Fruit fly (Drosophila melanogaster) whole organism, embryonic: ENCODE data around the gene Rpn2.

Experiments used
- CG10959 ChIP-seq: fragments of 200-800 bp; sonication (Bioruptor generic); IDR thresholded peaks from 2 replicates; pipeline ENCODE4 v1.3.6; 2022; ENCODE audit warnings: missing biosample characterization, missing genetic modification characterization
- CG10979 ChIP-seq: fragments of 200-800 bp; sonication (Bioruptor generic); optimal IDR thresholded peaks from 2 replicates; lab custom pipeline; 2018; ENCODE audit warnings: missing biosample characterization, mild to moderate bottlenecking, missing genetic modification characterization, moderate library complexity
- CG11560 ChIP-seq: fragments of 200-800 bp; sonication (Bioruptor generic); IDR thresholded peaks from 3 replicates; pipeline ENCODE4 v1.3.6; 2022; ENCODE audit warnings: missing biosample characterization, missing genetic modification characterization
- CG14441 ChIP-seq: fragments of 200-800 bp; sonication (Bioruptor generic); IDR thresholded peaks from 2 replicates; pipeline ENCODE4 v1.3.6; 2022; ENCODE audit warnings: missing biosample characterization, missing genetic modification characterization
- CG14710 ChIP-seq: fragments of 200-800 bp; sonication (Bioruptor generic); optimal IDR thresholded peaks from 3 replicates; lab custom pipeline; 2019; ENCODE audit warnings: missing biosample characterization, mild to moderate bottlenecking, missing genetic modification characterization, moderate library complexity
- CG15011 ChIP-seq: fragments of 200-800 bp; sonication (Bioruptor generic); optimal IDR thresholded peaks from 3 replicates; lab custom pipeline; 2018; ENCODE audit warnings: missing biosample characterization, mild to moderate bottlenecking, missing genetic modification characterization
- CG1529 ChIP-seq: fragments of 200-800 bp; sonication (Bioruptor generic); optimal IDR thresholded peaks from 3 replicates; lab custom pipeline; 2018; ENCODE audit warnings: missing biosample characterization, missing genetic modification characterization
- CG15514 ChIP-seq: fragments of 200-800 bp; sonication (Bioruptor generic); optimal IDR thresholded peaks from 3 replicates; lab custom pipeline; 2017; ENCODE audit warnings: missing biosample characterization, missing genetic modification characterization, mild to moderate bottlenecking, moderate library complexity, missing genetic modification reagents
- CG16813 ChIP-seq: fragments of 200-800 bp; sonication (Bioruptor generic); IDR thresholded peaks from 3 replicates; pipeline ENCODE4 v1.3.6; 2022; ENCODE audit warnings: missing biosample characterization, missing genetic modification characterization; ENCODE audit not compliant: partially characterized antibody
- CG30403 ChIP-seq: fragments of 200-800 bp; sonication (Bioruptor generic); optimal IDR thresholded peaks from 3 replicates; lab custom pipeline; 2016; ENCODE audit warnings: missing biosample characterization, missing genetic modification characterization
- CG31224 ChIP-seq: fragments of 200-800 bp; sonication (Bioruptor generic); IDR thresholded peaks from 2 replicates; pipeline ENCODE4 v1.3.6; 2022; ENCODE audit warnings: missing biosample characterization, missing genetic modification characterization
- CG3407 ChIP-seq: fragments of 200-800 bp; sonication (Bioruptor generic); optimal IDR thresholded peaks from 2 replicates; lab custom pipeline; 2018; ENCODE audit warnings: missing biosample characterization, mild to moderate bottlenecking, missing genetic modification characterization
- CG4282 ChIP-seq: fragments of 200-800 bp; sonication (Bioruptor generic); optimal IDR thresholded peaks from 2 replicates; lab custom pipeline; 2016; ENCODE audit warnings: missing biosample characterization, missing genetic modification characterization
- CG7271 ChIP-seq: fragments of 200-800 bp; sonication (Bioruptor generic); optimal IDR thresholded peaks from 2 replicates; lab custom pipeline; 2018; ENCODE audit warnings: missing biosample characterization, mild to moderate bottlenecking, missing genetic modification characterization, moderate library complexity
- CG7839 ChIP-seq: fragments of 200-800 bp; sonication (Bioruptor generic); optimal IDR thresholded peaks from 3 replicates; lab custom pipeline; 2018; ENCODE audit warnings: missing biosample characterization, mild to moderate bottlenecking, missing genetic modification characterization, moderate library complexity
- CG7987 ChIP-seq: fragments of 200-800 bp; sonication (Bioruptor generic); optimal IDR thresholded peaks from 2 replicates; lab custom pipeline; 2018; ENCODE audit warnings: missing biosample characterization, mild to moderate bottlenecking, missing genetic modification characterization, moderate library complexity
- Camta ChIP-seq: fragments of 200-800 bp; sonication (Bioruptor generic); optimal IDR thresholded peaks from 2 replicates; lab custom pipeline; 2016; ENCODE audit warnings: missing biosample characterization, missing genetic modification characterization
- D19A ChIP-seq: fragments of 200-800 bp; optimal IDR thresholded peaks from 3 replicates; lab custom pipeline; 2019; ENCODE audit warnings: missing biosample characterization, mild to moderate bottlenecking, missing genetic modification characterization, moderate library complexity
- Dll ChIP-seq: fragments of 200-800 bp; sonication (Bioruptor generic); IDR thresholded peaks from 4 replicates; pipeline ENCODE4 v1.3.6; 2022; ENCODE audit warnings: missing biosample characterization, missing genetic modification characterization; ENCODE audit not compliant: partially characterized antibody
- Dp ChIP-seq: fragments of 200-800 bp; sonication (Bioruptor generic); optimal IDR thresholded peaks from 2 replicates; lab custom pipeline; 2018; ENCODE audit warnings: missing biosample characterization, mild to moderate bottlenecking, missing genetic modification characterization, moderate library complexity
- HmgZ ChIP-seq: fragments of 200-800 bp; sonication (Bioruptor generic); optimal IDR thresholded peaks from 2 replicates; lab custom pipeline; 2018; ENCODE audit warnings: missing biosample characterization, mild to moderate bottlenecking, missing genetic modification characterization
- Hr78 ChIP-seq, 2 experiments: fragments of 200-800 bp in 1 of 2; fragments of >200 bp in 1 of 2; sonication (Bioruptor generic) in 1 of 2; optimal IDR thresholded peaks; 2 replicates each; lab custom pipeline; 2017 to 2019; ENCODE audit warnings: missing biosample characterization in 2 of 2, missing genetic modification characterization in 2 of 2, mild to moderate bottlenecking in 1 of 2, moderate library complexity in 1 of 2
- Jarid2 ChIP-seq: fragments of 200-800 bp; sonication (Bioruptor generic); optimal IDR thresholded peaks from 3 replicates; lab custom pipeline; 2017; ENCODE audit warnings: mild to moderate bottlenecking, missing biosample characterization, missing genetic modification reagents, missing genetic modification characterization
- MBD-R2 ChIP-seq: fragments of 200-800 bp; sonication (Bioruptor generic); IDR thresholded peaks from 2 replicates; pipeline ENCODE4 v1.3.6; 2022; ENCODE audit warnings: missing biosample characterization, missing genetic modification characterization
- Poxn ChIP-seq: fragments of 200-800 bp; sonication (Bioruptor generic); IDR thresholded peaks from 2 replicates; pipeline ENCODE4 v1.3.6; 2022; ENCODE audit warnings: missing biosample characterization, missing genetic modification characterization
- Side ChIP-seq: fragments of 200-800 bp; sonication (Bioruptor generic); optimal IDR thresholded peaks from 2 replicates; lab custom pipeline; 2016; ENCODE audit warnings: missing biosample characterization, missing genetic modification characterization
- Stat92E ChIP-seq, 3 experiments: fragments of >200 bp in 2 of 3; fragments of 200-800 bp in 1 of 3; sonication (Bioruptor generic) in 1 of 3; optimal IDR thresholded peaks; 2 replicates each; lab custom pipeline; 2017 to 2019; ENCODE audit warnings: missing biosample characterization in 3 of 3, missing genetic modification characterization in 3 of 3, mild to moderate bottlenecking in 1 of 3, moderate library complexity in 1 of 3
- Xbp1 ChIP-seq: fragments of 200-800 bp; sonication (Bioruptor generic); optimal IDR thresholded peaks from 3 replicates; lab custom pipeline; 2016; ENCODE audit warnings: missing biosample characterization, mild to moderate bottlenecking, missing genetic modification characterization
- ab ChIP-seq: fragments of 200-800 bp; sonication (Bioruptor generic); optimal IDR thresholded peaks from 2 replicates; lab custom pipeline; 2016; ENCODE audit warnings: missing biosample characterization, missing genetic modification characterization
- bcd ChIP-seq: fragments of 200-800 bp; sonication (Bioruptor generic); optimal IDR thresholded peaks from 2 replicates; lab custom pipeline; 2017; ENCODE audit warnings: missing biosample characterization, mild to moderate bottlenecking, missing genetic modification characterization
- chn ChIP-seq: fragments of 200-800 bp; sonication (Bioruptor generic); optimal IDR thresholded peaks from 2 replicates; lab custom pipeline; 2016; ENCODE audit warnings: missing biosample characterization, missing genetic modification characterization
- ci ChIP-seq: fragments of 200-800 bp; sonication (Bioruptor generic); IDR thresholded peaks from 3 replicates; pipeline ENCODE4 v1.3.6; 2022; ENCODE audit warnings: missing biosample characterization, missing genetic modification characterization
- dati ChIP-seq: fragments of 200-800 bp; sonication (Bioruptor generic); IDR thresholded peaks from 2 replicates; pipeline ENCODE4 v1.3.6; 2022; ENCODE audit warnings: missing biosample characterization, missing genetic modification characterization
- her ChIP-seq: fragments of 200-800 bp; sonication (Bioruptor generic); optimal IDR thresholded peaks from 2 replicates; lab custom pipeline; 2016; ENCODE audit warnings: missing biosample characterization, missing genetic modification characterization
- hkb ChIP-seq, 2 experiments: fragments of 200-800 bp in 1 of 2; fragments of >200 bp in 1 of 2; sonication (Bioruptor generic) in 1 of 2; IDR thresholded peaks in 1 of 2; optimal IDR thresholded peaks in 1 of 2; 2 replicates each; pipeline versions ENCODE4 v1.3.6 to Lab custom; 2017 to 2022; ENCODE audit warnings: missing biosample characterization in 1 of 2, missing genetic modification characterization in 1 of 2
- inv ChIP-seq: fragments of 200-800 bp; sonication (Bioruptor generic); IDR thresholded peaks from 2 replicates; pipeline ENCODE4 v1.3.6; 2022; ENCODE audit warnings: missing biosample characterization, missing genetic modification characterization; ENCODE audit not compliant: partially characterized antibody
- jumu ChIP-seq: fragments of 200-800 bp; sonication (Bioruptor generic); optimal IDR thresholded peaks from 3 replicates; lab custom pipeline; 2016; ENCODE audit warnings: missing biosample characterization, missing genetic modification characterization
- nmo ChIP-seq: fragments of 200-800 bp; sonication (Bioruptor generic); optimal IDR thresholded peaks from 2 replicates; lab custom pipeline; 2018; ENCODE audit warnings: missing biosample characterization, mild to moderate bottlenecking, missing genetic modification characterization, moderate library complexity
- p53 ChIP-seq: fragments of 200-800 bp; sonication (Bioruptor generic); optimal IDR thresholded peaks from 2 replicates; lab custom pipeline; 2016; ENCODE audit warnings: missing biosample characterization, missing genetic modification characterization
- rib ChIP-seq: fragments of 200-800 bp; sonication (Bioruptor generic); IDR thresholded peaks from 2 replicates; pipeline ENCODE4 v1.3.6; 2022; ENCODE audit warnings: missing biosample characterization, missing genetic modification characterization
- shn ChIP-seq: fragments of 200-800 bp; sonication (Bioruptor generic); optimal IDR thresholded peaks from 3 replicates; lab custom pipeline; 2016; ENCODE audit warnings: missing biosample characterization, missing genetic modification characterization
- sna ChIP-seq: fragments of 200-800 bp; sonication (Bioruptor generic); IDR thresholded peaks from 2 replicates; pipeline ENCODE4 v1.3.6; 2022; ENCODE audit warnings: missing biosample characterization, missing genetic modification characterization; ENCODE audit not compliant: partially characterized antibody
- so ChIP-seq: fragments of 200-800 bp; sonication (Bioruptor generic); IDR thresholded peaks from 3 replicates; pipeline ENCODE4 v1.3.6; 2022; ENCODE audit warnings: missing biosample characterization, missing genetic modification characterization
- tgo ChIP-seq: fragments of 200-800 bp; sonication (Bioruptor generic); IDR thresholded peaks from 3 replicates; pipeline ENCODE4 v1.3.6; 2022; ENCODE audit warnings: missing biosample characterization, missing genetic modification characterization
- tna ChIP-seq: fragments of 200-800 bp; sonication (Bioruptor generic); IDR thresholded peaks from 2 replicates; pipeline ENCODE4 v1.3.6; 2022; ENCODE audit warnings: missing biosample characterization, missing genetic modification characterization; ENCODE audit not compliant: partially characterized antibody
- twi ChIP-seq: fragments of 200-800 bp; optimal IDR thresholded peaks from 2 replicates; lab custom pipeline; 2019; ENCODE audit warnings: missing biosample characterization, mild to moderate bottlenecking, missing genetic modification characterization, moderate library complexity
- unc-4 ChIP-seq: fragments of 200-800 bp; sonication (Bioruptor generic); IDR thresholded peaks from 2 replicates; pipeline ENCODE4 v1.3.6; 2022; ENCODE audit warnings: missing biosample characterization, missing genetic modification characterization; ENCODE audit not compliant: partially characterized antibody

Gene Rpn2

DNA sequence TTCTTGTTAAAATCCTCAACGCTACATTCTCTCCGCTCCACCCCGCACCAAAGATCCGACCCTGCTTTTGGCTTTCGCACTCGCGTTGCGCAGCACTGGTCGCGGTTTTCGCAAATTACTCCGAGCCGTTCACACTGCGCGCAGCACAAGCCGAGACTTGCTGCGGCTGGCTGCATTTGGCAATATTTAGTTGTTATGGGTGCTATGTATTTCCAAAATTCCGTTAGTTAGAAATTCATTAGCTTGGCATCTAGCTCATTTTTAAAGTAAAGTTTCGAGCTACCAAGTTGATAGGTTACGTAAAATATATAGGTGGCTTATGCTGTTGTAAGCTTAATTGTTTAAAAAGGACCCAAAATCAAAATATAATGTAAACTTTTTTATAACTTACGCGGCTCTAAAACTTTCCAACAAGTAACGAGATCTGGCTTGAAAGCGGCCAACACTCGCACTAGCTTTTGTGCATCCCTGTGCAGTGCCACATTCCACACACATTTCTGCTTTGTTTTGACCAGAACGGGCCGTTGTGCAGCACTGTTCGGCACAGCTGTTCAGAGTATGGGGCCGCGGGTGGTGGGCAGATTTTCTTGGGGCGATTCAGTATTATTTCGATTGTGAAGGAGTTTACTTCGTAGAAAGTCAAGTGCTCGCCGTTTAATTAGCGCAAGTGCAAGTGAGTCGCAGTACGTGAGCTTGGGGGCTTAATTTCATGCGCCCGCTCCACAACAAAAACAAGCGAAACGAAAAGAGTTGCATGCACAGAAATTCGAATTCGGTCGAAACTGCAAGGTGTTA lies 30.3 kb upstream of the Rpn2 start, which contains the start of the genes yem and Ctl2 (continued):
- TF ChIP-seq Camta (GFP tag; lab: Kevin White, UChicago) (peak; percentile 80), CG1529 (GFP tag; lab: Kevin White, UChicago) (peak; percentile 37), CG15514 (peak; percentile 38), Stat92E (GFP tag; optimal IDR thresholded peaks at IDR 0.05; lab: Kevin White, UChicago) (no peak), CG11560 (tag; lab: Robert Waterston, UW) (peak; percentile 32; the same call in 1 of the 3 replicates), Dll (GFP tag; lab: Robert Waterston, UW) (no peak), CG7271 (tag; lab: Kevin White, UChicago) (no peak), Poxn (GFP tag; lab: Robert Waterston, UW) (no peak), Hr78 (GFP tag; optimal IDR thresholded peaks at IDR 0.05; lab: Kevin White, UChicago) (no peak), jumu (GFP tag; lab: Kevin White, UChicago) (peak; percentile 80), CG16813 (peak; percentile 7; the same call in 1 of the 3 replicates), CG10959 (GFP tag; lab: Robert Waterston, UW) (peak; percentile 22; the same call in 1 of the 2 replicates), inv (GFP tag; lab: Robert Waterston, UW) (peak; percentile 19; the same call in 1 of the 2 replicates), HmgZ (peak; percentile 65), bcd (peak; percentile 76), CG4282 (GFP tag; lab: Kevin White, UChicago) (peak; percentile 55), so (GFP tag; lab: Robert Waterston, UW) (peak; percentile 38; the same call in 1 of the 3 replicates), nmo (GFP tag; lab: Kevin White, UChicago) (peak; percentile 83), ci (GFP tag; lab: Robert Waterston, UW) (peak; percentile 68), Xbp1 (peak; percentile 84), ab (GFP tag; lab: Kevin White, UChicago) (peak; percentile 58), CG7987 (GFP tag; lab: Kevin White, UChicago) (peak; percentile 38), rib (GFP tag; lab: Robert Waterston, UW) (peak; percentile 87), CG31224 (no peak; the same call in none of the 2 replicates), Side (GFP tag; lab: Kevin White, UChicago) (peak; percentile 77), CG30403 (GFP tag; lab: Kevin White, UChicago) (peak; percentile 92), CG10979 (tag; lab: Kevin White, UChicago) (peak; percentile 32), D19A (no peak), MBD-R2 (GFP tag; lab: Robert Waterston, UW) (peak; percentile 82), chn (peak; percentile 76), CG3407 (GFP tag; lab: Kevin White, UChicago) (peak; percentile 7), dati (no peak), tgo (GFP tag; lab: Robert Waterston, UW) (peak; percentile 58; the same call in 1 of the 3 replicates), Dp (peak; percentile 11), her (GFP tag; lab: Kevin White, UChicago) (peak; percentile 45), CG15011 (GFP tag; lab: Kevin White, UChicago) (peak; percentile 54), tna (0 out of 2 replicates have a peak, but pooled peaks have one; percentile 16), p53 (GFP tag; lab: Kevin White, UChicago) (peak; percentile 63), sna (GFP tag; lab: Robert Waterston, UW) (no peak), shn (GFP tag; lab: Kevin White, UChicago) (peak; percentile 90), CG14441 (GFP tag; lab: Robert Waterston, UW) (peak; percentile 67; the same call in 1 of the 2 replicates), hkb (optimal IDR thresholded peaks at IDR 0.05; lab: Kevin White, UChicago) (peak; percentile 88), hkb (GFP tag; IDR thresholded peaks at IDR 0.05; lab: Robert Waterston, UW) (no peak), CG14710 (tag; lab: Kevin White, UChicago) (peak; percentile 82), Jarid2 (GFP tag; lab: Kevin White, UChicago) (peak; percentile 93), twi (tag; lab: Kevin White, UChicago) (peak; percentile 58), unc-4 (GFP tag; lab: Robert Waterston, UW) (no peak), CG7839 (tag; lab: Kevin White, UChicago) (peak; percentile 59)
